Fruit fly (Drosophila melanogaster) whole organism, adult: ENCODE data around the gene CtsF.

Experiments
- CG11617 ChIP-seq: fragments of 200-800 bp; sonication (Bioruptor generic); optimal IDR thresholded peaks from 2 replicates; lab custom pipeline; 2017; ENCODE audit warnings: mild to moderate bottlenecking, missing biosample characterization, missing genetic modification reagents, missing genetic modification characterization
- cnc ChIP-seq, 2 experiments: fragments of >200 bp; optimal IDR thresholded peaks; 2 replicates each; lab custom pipeline; 2017
- kay ChIP-seq: fragments of 200-800 bp; sonication (Bioruptor generic); peaks from one replicate; lab custom pipeline; 2016; ENCODE audit warnings: missing biosample characterization, missing genetic modification characterization, borderline replicate concordance
- toe ChIP-seq: fragments of 200-800 bp; sonication (Bioruptor generic); optimal IDR thresholded peaks from 2 replicates; lab custom pipeline; 2016; ENCODE audit warnings: missing biosample characterization, missing genetic modification characterization

DNA sequence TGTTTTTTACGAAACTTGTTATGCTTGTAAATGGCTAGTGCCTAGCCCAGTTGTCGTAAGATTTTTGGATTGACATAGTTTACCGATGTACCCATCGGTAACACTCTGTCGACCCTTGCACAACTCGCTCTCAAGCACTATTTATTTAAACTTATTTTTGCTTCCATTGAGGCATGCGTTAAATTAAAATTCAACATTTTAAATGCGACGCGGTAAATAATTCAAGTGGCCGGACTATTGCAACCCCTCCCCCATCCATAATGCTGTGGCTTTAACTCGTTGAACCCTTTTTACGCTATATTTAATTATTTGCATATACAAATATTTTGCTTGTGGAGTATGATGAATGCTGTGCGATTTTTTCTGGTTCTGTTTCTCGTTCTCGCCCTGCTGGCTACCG, 2.2 kb downstream of the CtsF start:
- TF ChIP-seq CG11617 (GFP tag; lab: Kevin White, UChicago) (no peak), toe (GFP tag; lab: Kevin White, UChicago) (no peak), kay (GFP tag; lab: Kevin White, UChicago) (peak; percentile 93), cnc (optimal IDR thresholded peaks at IDR 0.05; lab: Kevin White, UChicago) (no peak)
